Fruit fly (Drosophila melanogaster): ENCODE results near the gene CG43814.

DNA sequence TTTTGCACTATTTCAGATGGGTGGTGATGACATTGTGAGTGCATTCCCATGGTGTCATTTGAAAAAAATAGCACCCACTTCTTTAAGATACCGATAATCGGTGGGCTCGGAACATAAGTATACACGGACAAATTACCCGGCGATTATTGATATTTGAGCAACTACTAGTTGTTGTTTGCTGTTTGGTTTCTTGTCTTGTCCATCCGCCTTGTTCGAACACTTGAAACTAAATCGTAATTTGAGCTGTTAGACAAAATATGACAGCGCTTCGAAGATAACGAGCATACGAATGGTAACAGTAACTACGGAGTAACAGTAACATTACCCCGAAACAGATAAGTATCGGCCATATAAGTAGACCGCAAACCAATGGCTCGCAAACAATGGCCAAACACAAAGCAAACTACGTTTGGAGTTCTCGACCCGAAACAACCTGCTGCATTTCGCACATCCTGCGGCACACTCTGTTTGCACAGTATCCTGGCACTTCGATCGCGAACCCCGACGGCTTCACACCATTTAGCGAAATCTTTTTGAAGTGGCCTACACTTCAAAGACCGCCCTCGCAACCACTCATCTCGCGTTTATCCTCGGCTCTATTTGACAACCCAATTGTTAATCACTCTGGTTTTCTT lies 24.1 kb downstream of the CG43814 start:
- TF ChIP-seq CG32121 (GFP tag; IDR thresholded peaks at IDR 0.05) = no peak
- TF ChIP-seq Ets98B (GFP tag; IDR thresholded peaks at IDR 0.05) = no peak
- no peak for TF ChIP-seq Pif1B (GFP tag; optimal IDR thresholded peaks at IDR 0.05)
- TF ChIP-seq rn (GFP tag; IDR thresholded peaks at IDR 0.05) = no peak
- no peak for TF ChIP-seq CG8301 (tag; optimal IDR thresholded peaks at IDR 0.05)
- no peak for TF ChIP-seq fd96Ca (GFP tag; IDR thresholded peaks at IDR 0.05)
- no peak for TF ChIP-seq CG8159 (tag; optimal IDR thresholded peaks at IDR 0.05)
- no peak for TF ChIP-seq Snoo (tag; optimal IDR thresholded peaks at IDR 0.05)
- TF ChIP-seq CG13204 (GFP tag; optimal IDR thresholded peaks at IDR 0.05) = no peak
- TF ChIP-seq CG34367 (tag; optimal IDR thresholded peaks at IDR 0.05) = no peak
- no peak for TF ChIP-seq EcR (GFP tag; optimal IDR thresholded peaks at IDR 0.05)
- no peak for TF ChIP-seq gl (tag; optimal IDR thresholded peaks at IDR 0.05)
- TF ChIP-seq CG10348 (GFP tag; IDR thresholded peaks at IDR 0.05) = no peak
